Fruit fly (Drosophila melanogaster) whole organism, embryonic: ENCODE measurements around the gene CG33172.
A peak's percentile ranks its signal among the peaks of the same experiment; 100 is the strongest.

Experiments used
- BEAF-32 ChIP-seq: fragments of 200-800 bp; sonication (Bioruptor generic); optimal IDR thresholded peaks from 3 replicates; lab custom pipeline; 2017; ENCODE audit warnings: missing biosample characterization, missing genetic modification characterization, mild to moderate bottlenecking, moderate library complexity, missing genetic modification reagents
- Bdp1 ChIP-seq: fragments of 200-800 bp; sonication (Bioruptor generic); optimal IDR thresholded peaks from 3 replicates; lab custom pipeline; 2016; ENCODE audit warnings: missing biosample characterization, missing genetic modification characterization
- Blimp-1 ChIP-seq: fragments of 200-800 bp; sonication (Bioruptor generic); optimal IDR thresholded peaks from 3 replicates; lab custom pipeline; 2018; ENCODE audit warnings: missing biosample characterization, missing genetic modification characterization, mild to moderate bottlenecking, moderate library complexity, missing genetic modification reagents
- C15 ChIP-seq: fragments of 200-800 bp; sonication (Bioruptor generic); IDR thresholded peaks from 3 replicates; pipeline ENCODE4 v1.3.6; 2022; ENCODE audit warnings: missing biosample characterization, missing genetic modification characterization
- CG12104 ChIP-seq: fragments of 200-800 bp; sonication (Bioruptor generic); optimal IDR thresholded peaks from 3 replicates; lab custom pipeline; 2016; ENCODE audit warnings: missing biosample characterization, missing genetic modification characterization
- CG12391 ChIP-seq: fragments of 200-800 bp; sonication (Bioruptor generic); optimal IDR thresholded peaks from 3 replicates; lab custom pipeline; 2018; ENCODE audit warnings: missing biosample characterization, mild to moderate bottlenecking, missing genetic modification characterization, moderate library complexity
- CG13287 ChIP-seq: fragments of 200-800 bp; sonication (Bioruptor generic); IDR thresholded peaks from 2 replicates; pipeline ENCODE4 v1.3.6; 2022; ENCODE audit warnings: missing biosample characterization, missing genetic modification characterization; ENCODE audit not compliant: partially characterized antibody
- CG13624 ChIP-seq: fragments of 200-800 bp; sonication (Bioruptor generic); optimal IDR thresholded peaks from 2 replicates; lab custom pipeline; 2016; ENCODE audit warnings: missing biosample characterization, missing genetic modification characterization
- CG14014 ChIP-seq: fragments of 200-800 bp; sonication (Bioruptor generic); IDR thresholded peaks from 2 replicates; pipeline ENCODE4 v1.3.6; 2022; ENCODE audit warnings: missing biosample characterization, missing genetic modification characterization
- CG15269 ChIP-seq: fragments of 200-800 bp; sonication (Bioruptor generic); optimal IDR thresholded peaks from 2 replicates; lab custom pipeline; 2018; ENCODE audit warnings: missing biosample characterization, mild to moderate bottlenecking, missing genetic modification characterization, moderate library complexity
- CG17186 ChIP-seq: fragments of 200-800 bp; sonication (Bioruptor generic); optimal IDR thresholded peaks from 3 replicates; lab custom pipeline; 2017; ENCODE audit warnings: missing biosample characterization, missing genetic modification reagents, missing genetic modification characterization
- CG17361 ChIP-seq: fragments of 200-800 bp; sonication (Bioruptor generic); IDR thresholded peaks from 3 replicates; pipeline ENCODE4 v1.3.6; 2022; ENCODE audit warnings: missing biosample characterization, missing genetic modification characterization
- CG17802 ChIP-seq: fragments of 200-800 bp; sonication (Bioruptor generic); optimal IDR thresholded peaks from 2 replicates; lab custom pipeline; 2018; ENCODE audit warnings: missing biosample characterization, mild to moderate bottlenecking, missing genetic modification characterization, moderate library complexity
- CG2116 ChIP-seq: fragments of 200-800 bp; sonication (Bioruptor generic); optimal IDR thresholded peaks from 3 replicates; lab custom pipeline; 2018; ENCODE audit warnings: missing biosample characterization, mild to moderate bottlenecking, missing genetic modification characterization
- CG30020 ChIP-seq: fragments of 200-800 bp; optimal IDR thresholded peaks from 2 replicates; lab custom pipeline; 2019; ENCODE audit warnings: missing biosample characterization, mild to moderate bottlenecking, missing genetic modification characterization, moderate library complexity
- CG33213 ChIP-seq: fragments of 200-800 bp; sonication (Bioruptor generic); optimal IDR thresholded peaks from 3 replicates; lab custom pipeline; 2016; ENCODE audit warnings: missing biosample characterization, missing genetic modification characterization
- CG33557 ChIP-seq: fragments of 200-800 bp; sonication (Bioruptor generic); optimal IDR thresholded peaks from 2 replicates; lab custom pipeline; 2019; ENCODE audit warnings: missing biosample characterization, mild to moderate bottlenecking, missing genetic modification characterization, moderate library complexity
- CG42726 ChIP-seq: fragments of 200-800 bp; sonication (Bioruptor generic); IDR thresholded peaks from 2 replicates; pipeline ENCODE4 v1.3.6; 2022; ENCODE audit warnings: missing biosample characterization, missing genetic modification characterization; ENCODE audit not compliant: partially characterized antibody
- CG4424 ChIP-seq: fragments of 200-800 bp; sonication (Bioruptor generic); optimal IDR thresholded peaks from 3 replicates; lab custom pipeline; 2016; ENCODE audit warnings: missing biosample characterization, missing genetic modification characterization
- CG7839 ChIP-seq: fragments of 200-800 bp; sonication (Bioruptor generic); optimal IDR thresholded peaks from 3 replicates; lab custom pipeline; 2018; ENCODE audit warnings: missing biosample characterization, mild to moderate bottlenecking, missing genetic modification characterization, moderate library complexity
- CG7928 ChIP-seq: fragments of 200-800 bp; sonication (Bioruptor generic); optimal IDR thresholded peaks from 2 replicates; lab custom pipeline; 2017; ENCODE audit warnings: missing biosample characterization, mild to moderate bottlenecking, missing genetic modification characterization
- CG8478 ChIP-seq: fragments of >200 bp; optimal IDR thresholded peaks from 2 replicates; lab custom pipeline; 2018
- CG8924 ChIP-seq: fragments of 200-800 bp; optimal IDR thresholded peaks from 3 replicates; lab custom pipeline; 2019; ENCODE audit warnings: missing biosample characterization, mild to moderate bottlenecking, missing genetic modification characterization, moderate library complexity
- CG9727 ChIP-seq: fragments of 200-800 bp; sonication (Bioruptor generic); optimal IDR thresholded peaks from 3 replicates; lab custom pipeline; 2017; ENCODE audit warnings: missing biosample characterization, mild to moderate bottlenecking, missing genetic modification characterization
- CG9876 ChIP-seq: fragments of 200-800 bp; sonication (Bioruptor generic); optimal IDR thresholded peaks from 2 replicates; lab custom pipeline; 2016; ENCODE audit warnings: missing biosample characterization, missing genetic modification characterization
- CTCF ChIP-seq: fragments of 200-800 bp; sonication (Bioruptor generic); optimal IDR thresholded peaks from 2 replicates; lab custom pipeline; 2017; ENCODE audit warnings: missing biosample characterization, mild to moderate bottlenecking, missing genetic modification characterization, moderate library complexity
- CrebB ChIP-seq: fragments of 200-800 bp; sonication (Bioruptor generic); optimal IDR thresholded peaks from 3 replicates; lab custom pipeline; 2018; ENCODE audit warnings: missing biosample characterization, mild to moderate bottlenecking, missing genetic modification characterization
- Dp ChIP-seq: fragments of 200-800 bp; sonication (Bioruptor generic); optimal IDR thresholded peaks from 2 replicates; lab custom pipeline; 2018; ENCODE audit warnings: missing biosample characterization, mild to moderate bottlenecking, missing genetic modification characterization, moderate library complexity
- GATAe ChIP-seq: fragments of 200-800 bp; sonication (Bioruptor generic); conservative IDR thresholded peaks from 2 replicates; pipeline ENCODE4 v1.3.6; 2022; ENCODE audit warnings: missing biosample characterization, missing genetic modification characterization
- Hmx ChIP-seq: fragments of 200-800 bp; sonication (Bioruptor generic); optimal IDR thresholded peaks from 2 replicates; lab custom pipeline; 2016; ENCODE audit warnings: missing biosample characterization, missing genetic modification characterization
- Hr3 ChIP-seq: fragments of 200-800 bp; sonication (Bioruptor generic); optimal IDR thresholded peaks from 3 replicates; lab custom pipeline; 2016; ENCODE audit warnings: missing biosample characterization, missing genetic modification characterization
- Nf-YB ChIP-seq: fragments of 200-800 bp; sonication (Bioruptor generic); optimal IDR thresholded peaks from 3 replicates; lab custom pipeline; 2019; ENCODE audit warnings: missing biosample characterization, mild to moderate bottlenecking, missing genetic modification characterization, moderate library complexity
- Sry-δ ChIP-seq: fragments of 200-800 bp; sonication (Bioruptor generic); optimal IDR thresholded peaks from 2 replicates; lab custom pipeline; 2016; ENCODE audit warnings: missing biosample characterization, missing genetic modification characterization
- ara ChIP-seq: fragments of 200-800 bp; sonication (Bioruptor generic); IDR thresholded peaks from 2 replicates; pipeline ENCODE4 v1.3.6; 2022; ENCODE audit warnings: missing biosample characterization, missing genetic modification characterization
- ase ChIP-seq: fragments of 200-800 bp; sonication (Bioruptor generic); IDR thresholded peaks from 3 replicates; pipeline ENCODE4 v1.3.6; 2022; ENCODE audit warnings: missing biosample characterization, missing genetic modification characterization
- btn ChIP-seq: fragments of 200-800 bp; sonication (Bioruptor generic); optimal IDR thresholded peaks from 2 replicates; lab custom pipeline; 2016; ENCODE audit warnings: missing biosample characterization, missing genetic modification characterization
- croc ChIP-seq: fragments of 200-800 bp; sonication (Bioruptor generic); conservative IDR thresholded peaks from 3 replicates; pipeline ENCODE4 v1.3.6; 2022; ENCODE audit warnings: missing biosample characterization, missing genetic modification characterization
- dimm ChIP-seq: fragments of 200-800 bp; sonication (Bioruptor generic); IDR thresholded peaks from 2 replicates; pipeline ENCODE4 v1.3.6; 2022; ENCODE audit warnings: missing biosample characterization, missing genetic modification characterization
- dm ChIP-seq: fragments of 200-800 bp; sonication (Bioruptor generic); optimal IDR thresholded peaks from 3 replicates; lab custom pipeline; 2016; ENCODE audit warnings: missing biosample characterization, missing genetic modification characterization
- gce ChIP-seq: fragments of 200-800 bp; sonication (Bioruptor generic); IDR thresholded peaks from 3 replicates; pipeline ENCODE4 v1.3.6; 2022; ENCODE audit warnings: missing biosample characterization, missing genetic modification characterization
- gro ChIP-seq: fragments of 200-800 bp; sonication (Bioruptor generic); optimal IDR thresholded peaks from 2 replicates; lab custom pipeline; 2016; ENCODE audit warnings: missing biosample characterization, missing genetic modification characterization
- ham ChIP-seq: fragments of 200-800 bp; sonication (Bioruptor generic); IDR thresholded peaks from 2 replicates; pipeline ENCODE4 v1.3.6; 2022; ENCODE audit warnings: missing biosample characterization, missing genetic modification characterization
- insv ChIP-seq, 2 experiments: fragments of 200-800 bp; sonication (Bioruptor generic); optimal IDR thresholded peaks; 3 replicates each; lab custom pipeline; 2016 to 2018; ENCODE audit warnings: missing biosample characterization in 2 of 2, missing genetic modification characterization in 2 of 2
- lab ChIP-seq: fragments of 200-800 bp; sonication (Bioruptor generic); optimal IDR thresholded peaks from 3 replicates; lab custom pipeline; 2017; ENCODE audit warnings: missing biosample characterization, missing genetic modification characterization, mild to moderate bottlenecking, moderate library complexity, missing genetic modification reagents
- oc ChIP-seq: fragments of 200-800 bp; sonication (Bioruptor generic); optimal IDR thresholded peaks from 2 replicates; lab custom pipeline; 2018; ENCODE audit warnings: missing biosample characterization, mild to moderate bottlenecking, missing genetic modification characterization, moderate library complexity
- unc-4 ChIP-seq: fragments of 200-800 bp; sonication (Bioruptor generic); IDR thresholded peaks from 2 replicates; pipeline ENCODE4 v1.3.6; 2022; ENCODE audit warnings: missing biosample characterization, missing genetic modification characterization; ENCODE audit not compliant: partially characterized antibody
- vvl ChIP-seq: fragments of 200-800 bp; sonication (Bioruptor generic); IDR thresholded peaks from 2 replicates; pipeline ENCODE4 v1.3.6; 2022; ENCODE audit warnings: missing biosample characterization, missing genetic modification characterization

The CG33172 gene

DNA sequence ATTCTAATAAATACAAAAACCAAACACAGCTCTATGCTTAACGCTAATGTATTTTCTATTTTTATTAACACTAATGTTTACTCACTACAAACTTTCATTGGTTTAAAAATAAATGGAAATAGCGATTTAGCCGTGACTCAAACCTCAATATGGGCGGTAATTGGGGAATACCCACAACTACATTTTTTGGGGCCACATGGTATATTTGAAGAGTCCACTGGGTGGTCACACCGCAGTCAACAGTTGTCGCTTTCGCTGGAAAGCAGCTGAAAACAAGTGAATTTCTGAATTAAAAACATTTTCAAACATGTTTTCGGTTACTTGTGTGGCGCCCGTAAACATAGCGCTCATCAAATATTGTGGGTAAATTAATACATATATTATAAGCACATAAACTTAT is 20.5 kb upstream of the CG33172 start, which contains the start of gene Mvd (continued):
- TF ChIP-seq lab (no peak), CG30020 (tag; lab: Kevin White, UChicago) (peak; percentile 39), CG42726 (no peak), vvl (no peak; the same call in 1 of the 2 replicates), CG7928 (GFP tag; lab: Kevin White, UChicago) (peak; percentile 38), CG33557 (no peak), croc (GFP tag; lab: Robert Waterston, UW) (no peak), Sry-δ (GFP tag; lab: Kevin White, UChicago) (peak; percentile 53), CG2116 (GFP tag; lab: Kevin White, UChicago) (peak; percentile 60), Hmx (no peak), Bdp1 (no peak), CG4424 (no peak), dimm (GFP tag; lab: Robert Waterston, UW) (no peak), gce (GFP tag; lab: Robert Waterston, UW) (no peak), CG12104 (no peak), CG17361 (no peak), CG13624 (GFP tag; lab: Kevin White, UChicago) (peak; percentile 19), CG8478 (lab: Kevin White, UChicago) (no peak), gro (GFP tag; lab: Kevin White, UChicago) (peak; percentile 6), ase (GFP tag; lab: Robert Waterston, UW) (no peak), ara (GFP tag; lab: Robert Waterston, UW) (no peak), insv (GFP tag; optimal IDR thresholded peaks at IDR 0.05; lab: Kevin White, UChicago) (peak in 1 of 2 experiments; percentile 24), Dp (GFP tag; lab: Kevin White, UChicago) (peak; percentile 53), C15 (GFP tag; lab: Robert Waterston, UW) (no peak), CrebB (no peak), ham (GFP tag; lab: Robert Waterston, UW) (no peak), BEAF-32 (GFP tag; lab: Kevin White, UChicago) (peak; percentile 54), CG13287 (peak; percentile 65), CG9876 (GFP tag; lab: Kevin White, UChicago) (no peak), CG33213 (peak; percentile 31), CG15269 (no peak), CG12391 (tag; lab: Kevin White, UChicago) (no peak), CG17186 (GFP tag; lab: Kevin White, UChicago) (peak; percentile 26), CG9727 (GFP tag; lab: Kevin White, UChicago) (no peak), CG17802 (tag; lab: Kevin White, UChicago) (no peak), Hr3 (GFP tag; lab: Kevin White, UChicago) (peak; percentile 0), CG14014 (GFP tag; lab: Robert Waterston, UW) (no peak), btn (GFP tag; lab: Kevin White, UChicago) (no peak), CG8924 (peak; percentile 5), GATAe (no peak), Blimp-1 (peak; percentile 68), oc (no peak), dm (peak; percentile 46), CTCF (peak; percentile 68), unc-4 (GFP tag; lab: Robert Waterston, UW) (0 out of 2 replicates have a peak, but pooled peaks have one; percentile 35), Nf-YB (GFP tag; lab: Kevin White, UChicago) (no peak), CG7839 (tag; lab: Kevin White, UChicago) (no peak)
